Worm (Caenorhabditis elegans) whole organism, L1 larva: ENCODE results near the gene T26H8.5.

Experiments
- aly-2 ChIP-seq: fragments of 150-350 bp; optimal IDR thresholded peaks from 2 replicates; lab custom pipeline; 2014; ENCODE audit warnings: missing biosample characterization, missing genetic modification characterization
- blmp-1 ChIP-seq: fragments of 150-350 bp; optimal IDR thresholded peaks from 2 replicates; lab custom pipeline; 2014; ENCODE audit warnings: missing biosample characterization, missing genetic modification characterization
- dpl-1 ChIP-seq, 3 experiments: fragments of 150-350 bp in 2 of 3; sonication (generic microtip) in 1 of 3; optimal IDR thresholded peaks; 2 replicates each; lab custom pipeline; 2014 to 2017; ENCODE audit warnings: missing biosample characterization in 3 of 3, missing genetic modification characterization in 3 of 3, missing genetic modification reagents in 3 of 3
- nhr-237 ChIP-seq: fragments of 150-350 bp; optimal IDR thresholded peaks from 2 replicates; lab custom pipeline; 2014; ENCODE audit warnings: missing biosample characterization, missing genetic modification characterization
- pqm-1 ChIP-seq: sonication (generic microtip); optimal IDR thresholded peaks from 3 replicates; lab custom pipeline; 2017; ENCODE audit warnings: missing biosample characterization, missing genetic modification characterization
- sox-4 ChIP-seq: sonication (generic microtip); optimal IDR thresholded peaks from 2 replicates; lab custom pipeline; 2016; ENCODE audit warnings: missing genetic modification characterization, missing compliant biosample characterization
- sptf-1 ChIP-seq: fragments of 150-350 bp; optimal IDR thresholded peaks from 2 replicates; lab custom pipeline; 2014; ENCODE audit warnings: missing biosample characterization, missing genetic modification characterization
- unc-62 ChIP-seq: fragments of 150-350 bp; optimal IDR thresholded peaks from 2 replicates; lab custom pipeline; 2014; ENCODE audit warnings: missing biosample characterization, missing genetic modification reagents, missing genetic modification characterization
- unc-86 ChIP-seq: sonication (generic microtip); optimal IDR thresholded peaks from 2 replicates; lab custom pipeline; 2016; ENCODE audit warnings: missing genetic modification characterization, missing compliant biosample characterization

- TF ChIP-seq unc-62 (GFP tag; lab: Kevin White, UChicago) (no peak), blmp-1 (tag; lab: Kevin White, UChicago) (no peak), pqm-1 (no peak), sptf-1 (tag; lab: Kevin White, UChicago) (no peak), sox-4 (no peak), nhr-237 (no peak), aly-2 (tag; lab: Kevin White, UChicago) (no peak), unc-86 (tag; lab: Kevin White, UChicago) (no peak), dpl-1 (GFP tag; optimal IDR thresholded peaks at IDR 0.05; lab: Kevin White, UChicago) (no peak)
Observed at ce11 chrV:15267405-15267804, 38.0 kb downstream of the T26H8.5 start, which contains the start of gene T10H4.13.
